Worm (Caenorhabditis elegans): ENCODE data around the gene lipl-4.

lipl-4 gene

DNA sequence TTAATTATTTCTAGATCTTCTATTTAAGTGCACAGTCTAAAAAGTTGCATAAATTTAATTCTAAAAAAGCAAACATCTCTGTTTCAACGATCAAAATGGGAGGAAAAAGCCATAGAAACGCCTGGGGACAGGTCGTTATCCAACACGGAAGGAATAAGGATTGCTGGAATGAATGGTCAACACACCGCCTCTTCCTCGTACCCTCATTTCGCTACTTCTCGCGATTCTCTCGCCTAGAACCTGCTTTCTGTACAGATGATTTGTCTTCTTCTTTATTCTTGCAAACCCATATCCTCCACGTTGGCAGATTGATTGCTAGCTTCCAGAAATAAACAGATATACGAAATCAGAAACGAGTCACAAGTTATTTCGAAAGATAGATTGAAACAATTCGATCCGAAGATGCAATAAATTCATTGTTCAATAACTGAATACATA, 35.1 kb upstream of the lipl-4 start, which contains the start of gene dpy-11 (continued):
- TF ChIP-seq ekl-4 (GFP tag; IDR thresholded peaks at IDR 0.05) (peak; percentile 65), hlh-12 (tag; optimal IDR thresholded peaks at IDR 0.05) (no peak), chd-7 (tag; optimal IDR thresholded peaks at IDR 0.05) (peak; percentile 35), F49E8.2 (tag; optimal IDR thresholded peaks at IDR 0.05; ENCODE audit: insufficient read depth) (no peak), let-607 (tag; optimal IDR thresholded peaks at IDR 0.05) (peak in 1 of 2 experiments; percentile 1), hlh-26 (GFP tag; conservative IDR thresholded peaks at IDR 0.05) (no peak), ztf-26 (tag; optimal IDR thresholded peaks at IDR 0.05) (peak; percentile 58), K11D2.4 (GFP tag; IDR thresholded peaks at IDR 0.05) (peak; percentile 58; the same call in 1 of the 2 replicates), ceh-40 (GFP tag; IDR thresholded peaks at IDR 0.05) (no peak), lsy-27 (tag; optimal IDR thresholded peaks at IDR 0.05; ENCODE audit: borderline replicate concordance, insufficient read depth) (no peak), unc-130 (GFP tag; optimal IDR thresholded peaks at IDR 0.05) (peak; percentile 47), B0035.1 (tag; optimal IDR thresholded peaks at IDR 0.05) (no peak), F37B4.10 (GFP tag; IDR thresholded peaks at IDR 0.05) (0 out of 2 replicates have a peak, but pooled peaks have one; percentile 6), ztf-18 (tag; optimal IDR thresholded peaks at IDR 0.05) (no peak), dpl-1 (GFP tag; optimal IDR thresholded peaks at IDR 0.05) (no peak), lin-35 (GFP tag; optimal IDR thresholded peaks at IDR 0.05) (peak in 1 of 3 experiments; percentile 59), nfya-1 (tag; optimal IDR thresholded peaks at IDR 0.05; ENCODE audit: borderline replicate concordance, insufficient read depth) (no peak), lin-54 (GFP tag; optimal IDR thresholded peaks at IDR 0.05) (peak; percentile 28), pha-4 (tag; optimal IDR thresholded peaks at IDR 0.05) (no peak), madf-10 (tag; optimal IDR thresholded peaks at IDR 0.05) (no peak), lir-1 (GFP tag; conservative IDR thresholded peaks at IDR 0.05) (no peak), efl-1 (GFP tag; optimal IDR thresholded peaks at IDR 0.05) (no peak), let-526 (GFP tag; IDR thresholded peaks at IDR 0.05) (no peak), unc-62 (GFP tag; optimal IDR thresholded peaks at IDR 0.05) (no peak), snpc-1.3 (tag; optimal IDR thresholded peaks at IDR 0.05; ENCODE audit: insufficient read depth) (no peak), bed-1 (GFP tag; IDR thresholded peaks at IDR 0.05) (0 out of 2 replicates have a peak, but pooled peaks have one; percentile 80), lin-26 (GFP tag; IDR thresholded peaks at IDR 0.05) (peak; percentile 27; the same call in 1 of the 2 replicates), F57A8.1 (GFP tag; optimal IDR thresholded peaks at IDR 0.05) (no peak), snpc-1.1 (tag; optimal IDR thresholded peaks at IDR 0.05; ENCODE audit: insufficient read depth) (no peak), attf-3 (GFP tag; conservative IDR thresholded peaks at IDR 0.05) (no peak), athp-1 (tag; optimal IDR thresholded peaks at IDR 0.05) (peak; percentile 32), mxl-1 (tag; optimal IDR thresholded peaks at IDR 0.05) (no peak), cebp-2 (GFP tag; IDR thresholded peaks at IDR 0.05) (peak; percentile 78; the same call in 1 of the 2 replicates), lag-1 (GFP tag; IDR thresholded peaks at IDR 0.05) (no peak), T26A5.8 (tag; optimal IDR thresholded peaks at IDR 0.05) (no peak), ZK185.1 (tag; optimal IDR thresholded peaks at IDR 0.05; ENCODE audit: poor library complexity, severe bottlenecking) (peak; percentile 22), hrde-1 (tag; optimal IDR thresholded peaks at IDR 0.05; ENCODE audit: borderline replicate concordance) (peak; percentile 20), ceh-91 (GFP tag; IDR thresholded peaks at IDR 0.05) (no peak), atf-7 (tag; optimal IDR thresholded peaks at IDR 0.05) (peak; percentile 55), sea-2 (GFP tag; IDR thresholded peaks at IDR 0.05) (no peak), B0019.2 (GFP tag; conservative IDR thresholded peaks at IDR 0.05) (no peak), snpc-3.4 (tag; optimal IDR thresholded peaks at IDR 0.05) (no peak), him-1 (tag; optimal IDR thresholded peaks at IDR 0.05) (no peak), ztf-25 (GFP tag; IDR thresholded peaks at IDR 0.05) (no peak), cebp-1 (GFP tag; IDR thresholded peaks at IDR 0.05) (no peak), cebp-1 (tag; optimal IDR thresholded peaks at IDR 0.05) (peak; percentile 72), F52B5.7 (tag; optimal IDR thresholded peaks at IDR 0.05) (peak; percentile 74), repo-1 (tag; optimal IDR thresholded peaks at IDR 0.05) (peak; percentile 93)

All from whole organism, young adult.